Fruit fly (Drosophila melanogaster): Measurements from ENCODE around the gene CG46448.

CG46448 gene

DNA sequence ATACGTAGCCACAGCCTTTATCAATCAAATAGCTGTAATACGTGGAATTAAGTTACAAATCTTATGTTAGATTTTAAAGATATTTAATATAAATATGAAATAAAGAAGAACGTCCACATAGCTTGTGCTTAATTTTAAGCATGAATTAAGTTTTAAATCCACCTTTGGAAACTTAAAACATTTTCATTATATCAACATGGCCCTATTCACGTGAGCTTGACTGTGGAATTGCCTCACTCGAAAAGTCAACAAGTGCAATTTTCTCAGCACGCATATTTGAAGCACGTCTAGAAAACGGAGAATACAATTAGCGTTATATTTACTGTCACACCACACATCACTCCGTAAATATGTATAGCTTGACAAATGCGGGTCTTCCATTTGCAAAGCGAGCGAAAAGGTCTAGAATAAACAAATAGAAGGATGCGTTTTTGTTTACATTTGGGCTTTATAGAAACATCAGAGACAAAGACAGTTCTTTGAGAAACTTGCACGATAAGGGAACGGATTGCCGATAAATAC is 27.8 kb upstream of the CG46448 start (continued):
- TF ChIP-seq CG12104 (GFP tag; optimal IDR thresholded peaks at IDR 0.05) = peak; percentile 70
- peak; percentile 64; the same call in 2 of the 4 replicates for TF ChIP-seq Gug (GFP tag; IDR thresholded peaks at IDR 0.05)
- TF ChIP-seq chinmo (GFP tag; IDR thresholded peaks at IDR 0.05; ENCODE audit: partially characterized antibody) = no peak
- TF ChIP-seq TFAM (GFP tag; optimal IDR thresholded peaks at IDR 0.05) = peak; percentile 60
- TF ChIP-seq lov (optimal IDR thresholded peaks at IDR 0.05) = no peak
- peak; percentile 75; the same call in 1 of the 3 replicates for TF ChIP-seq lov (GFP tag; IDR thresholded peaks at IDR 0.05)
- peak; percentile 72 for TF ChIP-seq CG11093 (GFP tag; IDR thresholded peaks at IDR 0.05)
- peak; percentile 87 for TF ChIP-seq stc (GFP tag; IDR thresholded peaks at IDR 0.05)
- peak; percentile 62 for TF ChIP-seq CG10274 (GFP tag; optimal IDR thresholded peaks at IDR 0.05)
- no peak for TF ChIP-seq tna (GFP tag; IDR thresholded peaks at IDR 0.05; ENCODE audit: partially characterized antibody)
- no peak for TF ChIP-seq CG14860 (GFP tag; IDR thresholded peaks at IDR 0.05; ENCODE audit: partially characterized antibody)
- peak; percentile 81; the same call in 2 of the 3 replicates for TF ChIP-seq ase (GFP tag; IDR thresholded peaks at IDR 0.05)
- TF ChIP-seq crc (GFP tag; optimal IDR thresholded peaks at IDR 0.05) = peak; percentile 40
- no peak for TF ChIP-seq amos (GFP tag; IDR thresholded peaks at IDR 0.05; ENCODE audit: partially characterized antibody)
- TF ChIP-seq CG10462 (GFP tag; optimal IDR thresholded peaks at IDR 0.05) = peak; percentile 63
- TF ChIP-seq esg (GFP tag; conservative IDR thresholded peaks at IDR 0.05) = peak; percentile 77
- peak; percentile 91 for TF ChIP-seq fd96Cb (tag; optimal IDR thresholded peaks at IDR 0.05)
- TF ChIP-seq Xrp1 (GFP tag; IDR thresholded peaks at IDR 0.05) = peak; percentile 95
- TF ChIP-seq zen2 (GFP tag; IDR thresholded peaks at IDR 0.05; ENCODE audit: partially characterized antibody) = no peak
- peak; percentile 71 for TF ChIP-seq B-H1 (GFP tag; IDR thresholded peaks at IDR 0.05)
- peak; percentile 0 for TF ChIP-seq Elba2 (GFP tag; optimal IDR thresholded peaks at IDR 0.05)
- peak; percentile 89 for TF ChIP-seq HHEX (GFP tag; optimal IDR thresholded peaks at IDR 0.05)
- peak; percentile 61 for TF ChIP-seq mam (GFP tag; optimal IDR thresholded peaks at IDR 0.05)
- peak; percentile 85 for TF ChIP-seq CG9817 (tag; optimal IDR thresholded peaks at IDR 0.05)
- peak; percentile 95 for TF ChIP-seq lbe (GFP tag; optimal IDR thresholded peaks at IDR 0.05)
- no peak for TF ChIP-seq Dref (GFP tag; IDR thresholded peaks at IDR 0.05)
- peak; percentile 51 for TF ChIP-seq Lhr (GFP tag; optimal IDR thresholded peaks at IDR 0.05)
- no peak for TF ChIP-seq hbn (GFP tag; IDR thresholded peaks at IDR 0.05; ENCODE audit: partially characterized antibody)
- TF ChIP-seq CG10147 (GFP tag; optimal IDR thresholded peaks at IDR 0.05) = peak; percentile 89
- TF ChIP-seq pan (optimal IDR thresholded peaks at IDR 0.05) = no peak
- TF ChIP-seq pan (GFP tag; optimal IDR thresholded peaks at IDR 0.05 in 1 of 2, IDR thresholded peaks at IDR 0.05 in 1 of 2) = peak in 1 of 2 experiments; percentile 89
- TF ChIP-seq CG17829 (tag; optimal IDR thresholded peaks at IDR 0.05) = peak; percentile 93
- no peak for TF ChIP-seq pzg (GFP tag; optimal IDR thresholded peaks at IDR 0.05)
- peak; percentile 78; the same call in 1 of the 3 replicates for TF ChIP-seq ken (GFP tag; IDR thresholded peaks at IDR 0.05)
- TF ChIP-seq disco-r (GFP tag; optimal IDR thresholded peaks at IDR 0.05) = no peak
- peak; percentile 81 for TF ChIP-seq cwo (GFP tag; optimal IDR thresholded peaks at IDR 0.05)
- no peak for TF ChIP-seq Doc3 (GFP tag; IDR thresholded peaks at IDR 0.05; ENCODE audit: partially characterized antibody)
- peak; percentile 97 for TF ChIP-seq Drgx (GFP tag; IDR thresholded peaks at IDR 0.05)
- TF ChIP-seq CG8359 (GFP tag; optimal IDR thresholded peaks at IDR 0.05; ENCODE audit: borderline replicate concordance) = peak; percentile 72
- TF ChIP-seq CG3726 (GFP tag; IDR thresholded peaks at IDR 0.05) = peak; percentile 83; the same call in 2 of the 3 replicates
- peak; percentile 86 for TF ChIP-seq CG6854 (GFP tag; optimal IDR thresholded peaks at IDR 0.05)
- peak; percentile 80 for TF ChIP-seq CG7372 (GFP tag; IDR thresholded peaks at IDR 0.05)
- TF ChIP-seq CG11398 (GFP tag; optimal IDR thresholded peaks at IDR 0.05) = no peak
- TF ChIP-seq gsb (GFP tag; IDR thresholded peaks at IDR 0.05) = peak; percentile 76
- TF ChIP-seq caup (GFP tag; optimal IDR thresholded peaks at IDR 0.05; ENCODE audit: severe bottlenecking) = peak; percentile 85
- TF ChIP-seq dysf (GFP tag; IDR thresholded peaks at IDR 0.05) = peak; percentile 85
- no peak; the same call in 1 of the 2 replicates for TF ChIP-seq CG4404 (GFP tag; IDR thresholded peaks at IDR 0.05)
- TF ChIP-seq onecut (GFP tag; IDR thresholded peaks at IDR 0.05) = peak; percentile 77
- peak; percentile 66 for TF ChIP-seq Jarid2 (GFP tag; optimal IDR thresholded peaks at IDR 0.05)
- TF ChIP-seq repo (GFP tag; optimal IDR thresholded peaks at IDR 0.05) = peak; percentile 57

All from whole organism, embryonic.